Worm (Caenorhabditis elegans): Measurements from ENCODE around the gene ghi-1.

Gene ghi-1

ce11 chrII:11614103-11614857 lies 32.3 kb upstream of the ghi-1 start:
- TF ChIP-seq ceh-36 (tag; optimal IDR thresholded peaks at IDR 0.05) (peak; percentile 9), tra-4 (tag; optimal IDR thresholded peaks at IDR 0.05) (no peak), sea-1 (GFP tag; conservative IDR thresholded peaks at IDR 0.05) (no peak)

- TF ChIP-seq scrt-1 (GFP tag; IDR thresholded peaks at IDR 0.05) (no peak), F13C5.2 (tag; optimal IDR thresholded peaks at IDR 0.05) (no peak), B0310.2 (tag; optimal IDR thresholded peaks at IDR 0.05) (no peak), ets-7 (tag; optimal IDR thresholded peaks at IDR 0.05) (no peak), flt-1 (GFP tag; IDR thresholded peaks at IDR 0.05) (no peak), pes-1 (GFP tag; IDR thresholded peaks at IDR 0.05) (no peak), aly-1 (tag; optimal IDR thresholded peaks at IDR 0.05) (no peak)
Observed at ce11 chrII:11616333-11616942, 30.1 kb upstream of the ghi-1 start.

ce11 chrII:11617715-11618114 lies 28.8 kb upstream of the ghi-1 start:
- no peak for TF ChIP-seq ceh-36 (tag; optimal IDR thresholded peaks at IDR 0.05)

ce11 chrII:11619171-11619570 lies 27.4 kb upstream of the ghi-1 start:
- TF ChIP-seq sea-1 (GFP tag; conservative IDR thresholded peaks at IDR 0.05), result no peak
- peak; percentile 3; the same call in 1 of the 2 replicates for TF ChIP-seq pes-1 (GFP tag; IDR thresholded peaks at IDR 0.05)

- no peak for TF ChIP-seq tbx-37 (GFP tag; conservative IDR thresholded peaks at IDR 0.05)
- peak; percentile 9; the same call in 1 of the 2 replicates for TF ChIP-seq pes-1 (GFP tag; IDR thresholded peaks at IDR 0.05)
- TF ChIP-seq F13C5.2 (tag; optimal IDR thresholded peaks at IDR 0.05), result no peak
- TF ChIP-seq sea-1 (GFP tag; conservative IDR thresholded peaks at IDR 0.05), result no peak
- no peak for TF ChIP-seq ceh-13 (GFP tag; optimal IDR thresholded peaks at IDR 0.05)
- no peak for TF ChIP-seq hmbx-1 (tag; optimal IDR thresholded peaks at IDR 0.05)
- TF ChIP-seq hmg-4 (GFP tag; optimal IDR thresholded peaks at IDR 0.05), result no peak
- no peak for TF ChIP-seq tbx-11 (GFP tag; IDR thresholded peaks at IDR 0.05)
- no peak for TF ChIP-seq ets-7 (tag; optimal IDR thresholded peaks at IDR 0.05)
- TF ChIP-seq tra-4 (tag; optimal IDR thresholded peaks at IDR 0.05), result no peak
- TF ChIP-seq flt-1 (GFP tag; IDR thresholded peaks at IDR 0.05), result no peak
- TF ChIP-seq ceh-36 (tag; optimal IDR thresholded peaks at IDR 0.05), result no peak
- peak; percentile 70 for TF ChIP-seq B0310.2 (tag; optimal IDR thresholded peaks at IDR 0.05)
- TF ChIP-seq hnd-1 (tag; optimal IDR thresholded peaks at IDR 0.05), result no peak
- TF ChIP-seq scrt-1 (GFP tag; IDR thresholded peaks at IDR 0.05), result no peak
- TF ChIP-seq ama-1 (optimal IDR thresholded peaks at IDR 0.05), result no peak
- TF ChIP-seq aly-1 (tag; optimal IDR thresholded peaks at IDR 0.05), result no peak
Observed at ce11 chrII:11619895-11620439, 26.6 kb upstream of the ghi-1 start.

- TF ChIP-seq pes-1 (GFP tag; IDR thresholded peaks at IDR 0.05) (no peak), tra-4 (tag; optimal IDR thresholded peaks at IDR 0.05) (no peak), sea-1 (GFP tag; conservative IDR thresholded peaks at IDR 0.05) (no peak), aly-1 (tag; optimal IDR thresholded peaks at IDR 0.05) (no peak), ama-1 (optimal IDR thresholded peaks at IDR 0.05) (no peak), ceh-13 (GFP tag; optimal IDR thresholded peaks at IDR 0.05) (no peak), hmbx-1 (tag; optimal IDR thresholded peaks at IDR 0.05) (no peak), flt-1 (GFP tag; IDR thresholded peaks at IDR 0.05) (no peak), B0310.2 (tag; optimal IDR thresholded peaks at IDR 0.05) (no peak), F13C5.2 (tag; optimal IDR thresholded peaks at IDR 0.05) (no peak), hmg-4 (GFP tag; optimal IDR thresholded peaks at IDR 0.05) (no peak), hnd-1 (tag; optimal IDR thresholded peaks at IDR 0.05) (no peak), scrt-1 (GFP tag; IDR thresholded peaks at IDR 0.05) (no peak), ceh-36 (tag; optimal IDR thresholded peaks at IDR 0.05) (no peak), tbx-11 (GFP tag; IDR thresholded peaks at IDR 0.05) (no peak), ets-7 (tag; optimal IDR thresholded peaks at IDR 0.05) (no peak), tbx-37 (GFP tag; conservative IDR thresholded peaks at IDR 0.05) (no peak)
Observed at ce11 chrII:11620630-11621246, 25.8 kb upstream of the ghi-1 start.

- TF ChIP-seq tra-4 (tag; optimal IDR thresholded peaks at IDR 0.05) (no peak), hmbx-1 (tag; optimal IDR thresholded peaks at IDR 0.05) (no peak), sea-1 (GFP tag; conservative IDR thresholded peaks at IDR 0.05) (no peak)
Observed at ce11 chrII:11621576-11621975, 25.0 kb upstream of the ghi-1 start.

ce11 chrII:11622605-11623004 lies 23.9 kb upstream of the ghi-1 start:
- TF ChIP-seq hmg-4 (GFP tag; optimal IDR thresholded peaks at IDR 0.05) (no peak), ama-1 (optimal IDR thresholded peaks at IDR 0.05) (no peak), aly-1 (tag; optimal IDR thresholded peaks at IDR 0.05) (peak; percentile 63)

Data from whole organism, early embryonic.